Worm (Caenorhabditis elegans) whole organism, late embryonic: ENCODE data around the gene C08E8.5.

ENCODE experiments used
- ama-1 ChIP-seq: fragments of 150-350 bp; optimal IDR thresholded peaks from 2 replicates; lab custom pipeline; 2014
- elt-2 ChIP-seq: sonication (generic microtip); optimal IDR thresholded peaks from 2 replicates; lab custom pipeline; 2016; ENCODE audit warnings: missing genetic modification reagents, missing genetic modification characterization, missing compliant biosample characterization
- fax-1 ChIP-seq: sonication (generic microtip); optimal IDR thresholded peaks from 2 replicates; lab custom pipeline; 2016; ENCODE audit warnings: missing genotype, missing genetic modification characterization, missing compliant biosample characterization
- lin-11 ChIP-seq: fragments of 200-800 bp; sonication (Bioruptor generic); optimal IDR thresholded peaks from 2 replicates; lab custom pipeline; 2018; ENCODE audit warnings: mild to moderate bottlenecking, missing genetic modification characterization, missing compliant biosample characterization
- sox-2 ChIP-seq: fragments of 200-800 bp; sonication (Bioruptor generic); IDR thresholded peaks from 2 replicates; pipeline ENCODE4 v1.3.6; 2022; ENCODE audit warnings: missing genetic modification reagents, missing genetic modification characterization, missing compliant biosample characterization
- unc-42 ChIP-seq: sonication (generic microtip); optimal IDR thresholded peaks from 2 replicates; lab custom pipeline; 2016; ENCODE audit warnings: missing genotype, missing genetic modification characterization, missing compliant biosample characterization
- unc-86 ChIP-seq: sonication (generic microtip); optimal IDR thresholded peaks from 2 replicates; lab custom pipeline; 2016; ENCODE audit warnings: missing genetic modification characterization, missing compliant biosample characterization

DNA sequence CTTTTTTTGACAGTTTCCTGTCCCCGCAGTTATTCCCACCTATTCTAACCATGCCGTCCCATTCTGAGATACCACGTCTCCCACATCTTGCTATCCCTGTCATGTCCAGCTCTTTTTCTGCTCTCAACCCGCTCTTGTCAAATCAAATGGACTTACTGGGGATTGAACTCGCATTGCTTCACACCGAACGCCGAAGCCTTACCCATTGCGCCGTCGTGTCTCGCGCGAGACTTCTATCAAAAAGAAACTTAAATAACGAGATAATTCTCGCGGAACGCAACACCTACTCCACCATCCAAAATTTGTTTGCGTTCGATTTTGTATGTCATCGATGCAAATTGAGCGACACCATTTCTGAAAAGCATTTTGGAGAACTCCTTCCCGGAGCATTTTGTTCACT is 15.6 kb downstream of the C08E8.5 start:
- no peak for TF ChIP-seq ama-1 (lab: Kevin White, UChicago)
- no peak for TF ChIP-seq unc-42 (tag; lab: Kevin White, UChicago)
- TF ChIP-seq lin-11 (tag; lab: Kevin White, UChicago), result no peak
- no peak for TF ChIP-seq fax-1 (tag; lab: Kevin White, UChicago)
- TF ChIP-seq unc-86 (tag; lab: Kevin White, UChicago), result no peak
- TF ChIP-seq elt-2 (tag; lab: Kevin White, UChicago), result no peak
- TF ChIP-seq sox-2 (GFP tag; lab: Robert Waterston, UW), result no peak
